Worm (Caenorhabditis elegans) whole organism, dauer: Measurements from ENCODE around the gene Y69A2AR.1.

Experiments
- unc-62 ChIP-seq: sonication (generic microtip); optimal IDR thresholded peaks from 2 replicates; lab custom pipeline; 2017; ENCODE audit warnings: missing biosample characterization, missing genetic modification reagents, missing genetic modification characterization

Gene Y69A2AR.1

DNA sequence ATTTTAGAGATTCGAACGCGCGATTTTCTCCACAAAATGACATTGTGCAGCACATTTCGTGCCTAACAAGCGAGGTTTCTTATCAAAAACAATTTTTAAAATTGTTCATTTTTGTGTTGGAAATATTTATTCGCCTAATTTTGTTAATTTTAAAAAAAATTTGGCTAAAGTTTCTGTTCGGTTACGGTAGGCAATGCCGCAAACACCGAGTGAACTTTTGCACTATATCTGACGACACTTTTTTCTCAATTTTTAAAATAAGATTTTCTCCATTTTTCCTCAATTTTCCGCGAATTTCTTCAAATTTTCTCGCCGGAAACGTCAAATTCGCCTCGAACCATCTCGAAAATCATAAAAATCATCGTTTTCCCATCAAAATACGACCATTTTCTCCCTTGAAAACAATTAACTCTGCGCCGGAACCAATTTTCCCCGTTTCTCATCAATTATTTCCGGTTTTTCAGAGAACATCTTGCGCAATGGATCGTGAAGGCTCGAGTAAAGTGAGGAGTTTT, at the start of gene Y69A2AR.1:
Gene Y69A2AR.1, plus strand, starts transcription at position 465 of the 515 bp plus-strand sequence.
- no peak for TF ChIP-seq unc-62

DNA sequence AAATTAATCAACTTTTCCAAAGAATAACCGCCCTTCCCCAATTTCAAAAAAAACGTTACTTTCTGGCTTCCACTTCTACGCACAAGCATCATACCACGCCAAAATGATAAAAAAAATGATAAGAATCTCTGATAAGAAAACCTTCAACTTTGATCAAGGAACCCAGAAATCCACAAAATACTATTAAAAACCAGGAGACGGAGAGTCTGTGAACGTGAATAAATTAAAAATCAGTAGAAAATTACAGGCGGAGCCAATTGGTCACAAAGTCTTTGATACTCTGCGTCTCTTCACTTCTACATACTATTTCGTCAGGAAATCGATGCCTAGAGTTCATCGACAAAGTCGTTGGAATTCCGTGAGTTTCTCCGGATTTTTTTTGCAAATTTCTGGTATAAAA, 48.2 kb upstream of the Y69A2AR.1 start, which contains the start of gene smf-3:
Gene smf-3, plus strand, starts transcription at position 259 of the 400 bp plus-strand sequence.
- no peak for TF ChIP-seq unc-62

DNA sequence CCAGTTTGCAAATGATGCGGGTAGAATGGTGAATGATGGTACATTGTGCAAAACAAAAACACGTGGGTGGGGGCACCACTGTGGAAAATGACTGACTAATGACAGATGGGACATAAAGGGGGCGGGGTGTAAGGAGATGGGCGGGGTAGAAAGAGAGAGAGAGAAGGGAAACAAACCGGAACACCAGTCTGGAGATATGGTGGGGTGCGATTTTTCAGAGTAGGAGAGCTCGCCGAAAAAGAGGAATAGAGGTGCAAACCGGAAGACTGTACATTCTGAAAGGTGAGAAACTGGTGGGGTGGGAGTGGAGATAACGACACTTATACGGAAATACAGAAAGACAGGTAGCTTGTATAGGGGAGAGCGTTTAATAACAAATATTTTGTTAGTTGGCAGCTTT, 38.7 kb upstream of the Y69A2AR.1 start, which contains the start of gene ngn-1:
Gene ngn-1, minus strand, starts transcription at position 101 of the 400 bp plus-strand sequence.
- no peak for TF ChIP-seq unc-62

DNA sequence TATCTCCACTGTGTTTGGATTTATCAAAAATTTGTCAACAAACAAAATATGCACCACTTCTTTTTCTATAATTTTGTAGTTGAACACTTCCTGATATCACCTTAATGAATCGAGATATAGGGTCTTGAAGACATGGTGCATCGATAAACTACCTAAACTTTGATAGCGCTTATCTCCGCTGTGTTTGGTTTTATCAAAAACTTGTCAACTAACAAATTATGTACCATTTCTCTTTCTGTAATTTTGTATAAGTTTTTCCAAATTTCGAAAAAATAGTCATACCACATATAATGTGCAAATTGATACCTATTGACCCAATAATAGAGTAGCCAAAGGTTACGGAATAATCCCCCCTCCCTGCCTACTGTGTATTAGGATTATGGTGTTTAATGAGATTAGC, 36.7 kb upstream of the Y69A2AR.1 start:
- no peak for TF ChIP-seq unc-62

DNA sequence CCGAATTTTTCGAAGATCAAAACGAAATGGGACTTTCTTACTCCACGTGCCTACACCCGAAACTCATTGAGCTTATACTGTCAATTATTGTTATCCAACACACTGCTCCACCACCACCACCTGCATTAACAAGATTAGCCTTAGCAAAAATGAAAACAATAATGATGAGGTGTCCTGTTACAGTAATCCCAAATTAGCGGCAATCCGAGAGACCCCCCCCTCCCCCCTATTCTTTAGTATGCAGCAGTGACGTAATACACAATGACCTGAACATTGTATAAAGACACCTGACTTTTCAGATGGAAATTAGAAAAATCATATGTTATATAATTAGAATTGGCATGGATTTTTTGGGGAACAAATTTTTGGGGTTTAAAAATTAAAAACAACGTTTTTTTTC, 31.9 kb upstream of the Y69A2AR.1 start:
- TF ChIP-seq unc-62 = no peak

DNA sequence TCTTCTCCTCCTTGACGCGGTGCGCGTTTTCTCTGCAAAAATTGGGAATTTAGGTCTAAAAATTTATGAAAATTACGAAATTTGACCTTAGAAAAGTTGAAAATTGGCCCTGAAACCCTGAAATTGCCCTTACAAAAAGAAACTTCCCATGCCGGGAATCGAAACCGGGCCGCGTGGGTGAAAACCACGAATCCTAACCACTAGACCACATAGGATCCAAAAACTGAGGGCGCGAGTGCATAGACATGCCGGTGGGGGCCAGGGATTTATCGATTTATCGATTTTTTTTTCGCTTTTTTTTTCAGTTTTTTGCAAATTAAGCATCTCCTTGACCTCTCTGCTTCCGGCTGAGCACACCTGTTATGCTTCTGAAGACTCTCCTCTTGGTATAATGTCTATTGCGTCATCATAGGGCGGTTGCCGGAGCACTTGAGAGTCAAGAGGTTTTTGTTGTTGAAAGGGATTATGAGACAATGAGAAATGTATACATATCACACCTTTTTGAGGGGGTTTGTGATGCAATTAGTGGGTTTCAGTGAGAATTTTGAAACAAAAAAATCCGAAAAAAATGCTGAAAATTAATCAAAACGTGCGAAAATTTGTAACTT, 27.1 kb upstream of the Y69A2AR.1 start:
- no peak for TF ChIP-seq unc-62

DNA sequence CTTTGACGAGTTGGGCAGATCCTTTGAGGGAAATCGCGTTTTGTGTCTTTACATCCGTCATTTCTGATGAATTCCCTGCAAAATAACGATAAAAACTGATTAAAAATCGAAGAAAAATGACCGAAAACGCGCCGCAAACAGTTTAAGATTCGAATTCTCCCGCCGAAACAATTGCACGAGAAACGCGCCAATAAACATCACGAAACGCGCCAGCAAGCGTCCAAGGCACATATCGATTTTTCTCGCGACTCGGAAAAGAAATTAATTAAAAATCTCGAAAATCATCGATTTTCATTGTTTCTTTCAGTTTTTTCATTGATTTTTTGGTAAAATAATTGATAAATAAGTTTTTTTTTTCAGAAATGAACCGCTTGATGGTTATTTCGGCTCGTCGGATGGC, 25.9 kb upstream of the Y69A2AR.1 start, which contains the start of the genes mdf-2 and nduv-3:
Gene mdf-2, minus strand, starts transcription at position 176 of the 400 bp plus-strand sequence.
Gene nduv-3, plus strand, starts transcription at position 361 of the 400 bp plus-strand sequence.
- no peak for TF ChIP-seq unc-62

DNA sequence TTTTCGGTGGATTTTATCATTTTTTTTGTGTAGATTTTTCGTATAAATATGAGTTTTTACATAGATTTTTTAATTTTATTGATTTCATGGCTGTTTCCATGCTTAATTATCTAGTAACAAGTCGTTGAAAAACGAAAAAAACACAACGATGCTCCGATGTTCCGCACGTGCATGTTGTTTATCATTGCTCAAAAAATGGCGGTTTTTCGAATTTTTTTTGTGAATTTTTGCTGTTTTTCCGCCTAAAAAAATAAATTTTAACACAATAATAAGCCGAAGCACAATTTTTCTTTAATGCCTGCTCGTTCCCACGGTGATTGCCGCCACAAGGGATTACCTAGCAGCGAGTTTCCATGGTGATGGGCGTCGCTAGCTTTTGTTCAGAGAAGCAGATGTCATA, 24.8 kb upstream of the Y69A2AR.1 start:
- TF ChIP-seq unc-62 = no peak

DNA sequence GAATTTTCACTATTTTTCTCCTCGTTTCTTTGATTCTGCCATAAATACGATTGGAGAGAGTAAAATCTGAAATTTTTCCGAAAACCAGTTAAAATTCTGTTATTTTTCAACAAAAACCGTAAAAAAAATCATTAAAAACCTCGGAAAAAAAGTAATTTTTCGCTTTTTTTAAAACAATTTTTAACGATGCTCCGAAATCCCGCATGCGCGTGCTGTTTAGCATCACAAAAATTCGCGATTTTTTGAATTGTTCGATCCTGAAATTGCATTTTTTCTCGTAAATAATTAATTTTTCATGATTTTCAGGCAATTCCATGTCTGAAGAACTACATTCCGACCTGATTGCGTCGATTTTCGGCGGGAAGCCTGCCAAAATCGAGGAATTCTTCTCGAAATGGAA, 24.2 kb upstream of the Y69A2AR.1 start, which contains the start of gene ric-8:
Gene ric-8, plus strand, starts transcription at position 301 of the 400 bp plus-strand sequence.
- no peak for TF ChIP-seq unc-62

DNA sequence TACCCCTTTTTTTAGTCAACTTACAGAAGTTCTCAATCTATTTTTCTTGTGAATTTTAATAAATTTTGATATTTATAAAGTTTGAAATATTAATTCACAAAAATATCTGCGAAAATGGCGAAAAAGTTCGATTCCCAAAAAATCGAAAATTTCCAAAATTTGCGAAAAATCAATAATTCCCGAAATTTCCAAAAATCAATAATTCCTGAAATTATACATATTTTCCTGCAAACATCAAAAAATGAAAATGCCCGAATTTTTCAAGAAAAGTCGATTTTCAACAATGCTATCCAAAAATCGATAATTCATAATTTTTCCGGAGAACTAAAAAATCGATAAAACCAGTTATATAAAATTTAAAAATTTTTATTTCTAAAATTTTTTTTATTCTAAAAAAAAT, 16.8 kb upstream of the Y69A2AR.1 start:
- no peak for TF ChIP-seq unc-62

DNA sequence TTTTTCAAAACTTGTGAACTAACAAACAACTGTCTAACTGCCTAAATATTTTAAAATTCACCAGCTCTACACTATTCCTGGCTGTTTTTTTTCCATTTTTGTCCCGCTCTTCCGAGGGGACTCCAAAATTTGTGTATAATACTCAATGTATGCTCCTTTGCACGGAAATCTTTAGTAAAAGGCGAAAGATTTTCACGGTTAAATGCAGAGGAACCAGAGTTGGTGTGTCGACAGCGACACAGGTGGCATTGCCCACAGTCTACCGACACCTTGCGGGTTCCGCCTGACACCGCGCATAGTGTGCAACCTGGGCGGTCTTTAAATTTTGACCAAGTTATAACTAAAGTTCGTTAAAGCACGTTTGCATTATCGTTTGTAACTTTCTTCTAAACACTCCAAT, 11.9 kb upstream of the Y69A2AR.1 start:
- no peak for TF ChIP-seq unc-62

DNA sequence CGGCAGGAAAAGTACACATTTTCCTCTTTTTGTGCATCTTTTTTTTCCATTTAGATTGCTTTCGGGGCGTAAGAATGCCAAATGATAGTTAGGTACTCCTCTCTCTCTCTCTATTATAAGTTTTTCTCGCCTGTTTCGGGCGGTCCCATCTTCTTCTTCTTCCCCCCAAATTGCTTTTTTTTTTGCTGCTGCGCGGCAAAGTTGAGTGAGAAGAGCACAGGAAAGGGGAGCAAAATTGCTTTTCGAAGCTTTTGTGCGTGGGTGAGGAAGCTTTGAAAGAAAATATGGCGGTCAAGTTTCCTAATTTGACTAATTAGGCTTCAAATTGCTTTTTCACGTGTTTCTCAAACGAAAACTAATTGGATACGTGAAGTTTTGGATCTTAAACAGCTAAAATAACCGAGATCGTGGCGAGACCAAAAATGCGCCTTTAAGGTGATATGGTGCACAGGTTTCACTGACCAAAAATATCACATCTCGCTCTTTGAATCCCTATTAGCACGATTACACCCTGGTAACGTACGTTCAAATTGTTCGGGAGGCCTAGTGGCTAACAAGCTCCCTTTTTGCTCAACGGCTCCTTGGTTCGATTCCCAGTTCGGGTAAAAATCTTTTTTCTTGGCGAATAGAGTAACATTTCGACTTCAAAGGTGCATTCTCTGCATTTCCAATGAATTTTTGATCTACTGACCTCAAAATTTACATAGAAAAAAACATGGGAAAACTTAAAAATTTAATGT, 10.3 kb upstream of the Y69A2AR.1 start:
- no peak for TF ChIP-seq unc-62

DNA sequence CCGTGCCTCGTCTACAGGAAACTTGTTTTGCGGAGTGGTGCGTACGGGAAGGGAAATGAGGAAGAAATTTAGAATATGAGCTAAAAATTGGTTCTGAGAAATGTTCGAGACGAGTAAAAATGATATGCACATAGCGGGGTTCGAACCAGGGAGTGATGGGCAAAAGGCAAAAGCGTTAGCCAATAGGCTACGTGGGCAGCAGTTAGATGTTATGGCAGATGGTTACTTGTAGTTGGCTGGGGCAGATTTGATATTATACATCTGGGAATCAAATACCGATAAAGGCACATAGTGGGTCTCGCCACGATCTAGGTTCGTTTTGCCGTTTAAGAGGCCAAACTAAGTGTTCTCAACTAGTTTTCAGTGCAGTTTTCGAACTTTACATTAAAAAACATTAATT, 9.5 kb upstream of the Y69A2AR.1 start:
- no peak for TF ChIP-seq unc-62

DNA sequence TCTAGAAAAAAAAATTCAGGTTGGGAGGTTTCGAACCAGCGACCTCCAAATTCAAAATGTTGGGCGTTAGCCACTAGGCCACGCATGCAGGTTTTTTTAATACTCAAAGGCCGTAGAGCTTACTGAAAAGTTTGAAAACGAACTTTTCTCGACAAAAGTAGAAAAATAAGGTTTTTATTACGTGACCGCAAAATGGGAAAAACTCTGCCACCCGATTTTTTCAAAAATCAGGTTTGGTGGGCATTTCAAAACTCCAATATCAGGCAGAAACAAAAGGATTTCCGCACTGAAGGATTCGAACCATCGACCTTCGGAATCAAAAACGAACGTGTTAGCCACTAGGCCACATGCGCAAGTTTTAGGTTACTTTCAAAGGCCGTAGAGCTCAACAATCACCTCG, 8.1 kb upstream of the Y69A2AR.1 start:
- TF ChIP-seq unc-62 = no peak

DNA sequence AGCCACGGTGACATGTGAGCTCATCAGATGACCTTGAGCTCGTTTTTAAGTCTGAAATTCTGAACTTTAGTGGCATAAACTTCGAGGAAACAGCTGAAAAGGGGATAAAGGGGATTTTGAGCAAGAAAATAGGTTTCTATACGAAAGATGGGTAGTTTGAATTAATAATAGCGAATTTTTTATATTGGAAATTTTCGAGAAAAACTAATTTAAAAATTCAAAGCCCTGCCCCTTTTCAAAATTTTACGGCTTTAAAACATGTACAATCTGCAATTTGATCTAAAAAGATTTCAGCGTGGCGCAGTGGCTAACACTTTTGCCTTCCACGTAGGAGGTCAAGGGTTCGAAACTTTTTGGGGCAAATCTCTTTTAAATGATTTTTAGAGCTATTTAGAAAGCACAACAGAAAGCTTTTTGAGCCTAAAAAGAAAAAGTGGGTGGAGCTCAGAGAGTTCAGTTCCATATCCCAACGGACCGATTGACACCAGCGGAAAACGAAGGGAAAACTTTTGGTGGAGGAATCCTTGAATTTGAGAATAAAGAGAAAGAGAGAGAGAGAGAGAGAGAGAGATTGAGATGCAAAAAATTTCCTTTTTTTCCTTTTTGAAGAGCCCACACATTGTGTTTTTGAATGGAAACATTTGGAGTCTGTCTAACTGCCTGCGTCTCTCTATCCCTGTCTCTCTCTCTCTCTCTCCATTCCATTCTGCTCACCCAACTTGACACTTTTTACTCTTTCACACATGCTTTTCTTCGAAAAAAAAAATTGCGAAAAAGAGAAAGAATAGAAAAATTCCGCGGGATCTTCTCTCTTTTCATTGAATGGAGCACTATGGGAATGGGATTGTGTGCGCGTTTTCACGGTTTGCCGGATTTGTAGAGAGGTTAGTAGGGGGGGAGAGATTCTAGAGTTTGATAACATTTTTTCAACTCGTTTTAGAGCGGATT, 2.6 kb upstream of the Y69A2AR.1 start, which contains the start of gene Y69A2AR.31:
Gene Y69A2AR.31, minus strand, starts transcription at position 51 of the 948 bp plus-strand sequence.
- no peak for TF ChIP-seq unc-62

DNA sequence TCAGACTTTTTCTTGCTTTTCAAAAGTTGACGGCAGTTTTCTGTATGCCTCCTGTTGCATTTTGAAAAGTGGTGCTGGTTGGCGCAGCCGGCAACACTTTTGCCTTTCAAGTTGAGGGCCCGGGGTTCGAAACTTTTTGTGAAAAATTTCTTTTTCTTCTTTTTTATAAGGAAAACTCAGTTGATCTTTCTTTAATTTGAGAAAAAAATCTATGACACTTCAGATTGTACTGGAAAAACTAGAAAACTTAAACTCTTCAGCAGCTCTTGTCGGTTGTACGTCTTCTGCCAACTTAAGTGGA, 2.0 kb upstream of the Y69A2AR.1 start:
- no peak for TF ChIP-seq unc-62
